Worm (Caenorhabditis elegans) whole organism, L1 larva: ENCODE data around the gene end-1.

Experiments
- C04F5.9 ChIP-seq: sonication (generic microtip); optimal IDR thresholded peaks from 2 replicates; lab custom pipeline; 2016; ENCODE audit warnings: missing genetic modification characterization, missing compliant biosample characterization
- C16A3.4 ChIP-seq: fragments of 150-350 bp; optimal IDR thresholded peaks from 2 replicates; lab custom pipeline; 2014; ENCODE audit warnings: missing biosample characterization, missing genetic modification characterization
- aha-1 ChIP-seq: fragments of 150-350 bp; optimal IDR thresholded peaks from 2 replicates; lab custom pipeline; 2014; ENCODE audit warnings: missing biosample characterization, missing genetic modification characterization
- alr-1 ChIP-seq: fragments of 200-800 bp; sonication (Bioruptor generic); optimal IDR thresholded peaks from 2 replicates; lab custom pipeline; 2018; ENCODE audit warnings: borderline replicate concordance, mild to moderate bottlenecking, missing genetic modification characterization, missing compliant biosample characterization
- aly-2 ChIP-seq: fragments of 150-350 bp; optimal IDR thresholded peaks from 2 replicates; lab custom pipeline; 2014; ENCODE audit warnings: missing biosample characterization, missing genetic modification characterization
- ama-1 ChIP-seq: fragments of 150-350 bp; optimal IDR thresholded peaks from 2 replicates; lab custom pipeline; 2014
- ceh-63 ChIP-seq: fragments of 200-800 bp; sonication (Bioruptor generic); optimal IDR thresholded peaks from 2 replicates; lab custom pipeline; 2018; ENCODE audit warnings: mild to moderate bottlenecking, missing genetic modification characterization, missing compliant biosample characterization
- ceh-8 ChIP-seq: fragments of 200-800 bp; sonication (Bioruptor generic); optimal IDR thresholded peaks from 2 replicates; lab custom pipeline; 2018; ENCODE audit warnings: mild to moderate bottlenecking, missing genetic modification characterization, moderate library complexity, missing compliant biosample characterization
- ceh-82 ChIP-seq, 3 experiments: fragments of 150-350 bp in 1 of 3; sonication (generic microtip) in 2 of 3; optimal IDR thresholded peaks; 2 replicates each; lab custom pipeline; 2014 to 2017; ENCODE audit warnings: missing biosample characterization in 3 of 3, missing genetic modification characterization in 3 of 3
- ceh-88 ChIP-seq: fragments of 200-800 bp; sonication (Bioruptor generic); IDR thresholded peaks from 2 replicates; pipeline ENCODE4 v1.3.6; 2022; ENCODE audit warnings: missing genetic modification characterization, missing compliant biosample characterization
- ceh-90 ChIP-seq: sonication (generic microtip); optimal IDR thresholded peaks from 2 replicates; lab custom pipeline; 2016; ENCODE audit warnings: missing genetic modification characterization, missing compliant biosample characterization
- ces-1 ChIP-seq: fragments of 150-350 bp; optimal IDR thresholded peaks from 2 replicates; lab custom pipeline; 2014; ENCODE audit warnings: missing biosample characterization, missing genetic modification reagents, missing genetic modification characterization
- dsc-1 ChIP-seq: sonication (generic microtip); optimal IDR thresholded peaks from 2 replicates; lab custom pipeline; 2016; ENCODE audit warnings: mild to moderate bottlenecking, missing genetic modification characterization, missing compliant biosample characterization
- efl-1 ChIP-seq, 4 experiments: fragments of 150-350 bp; optimal IDR thresholded peaks in 3 of 4; peaks in 1 of 4; 1 replicate in 1 of 4; 2 replicates in 3 of 4; lab custom pipeline; 2014; ENCODE audit warnings: missing biosample characterization in 2 of 4, missing genetic modification characterization in 2 of 4, missing genetic modification reagents in 2 of 4
- elt-3 ChIP-seq, 6 experiments: fragments of 150-350 bp in 1 of 6; sonication (generic microtip); optimal IDR thresholded peaks; 2 replicates each; lab custom pipeline; 2017 to 2018; ENCODE audit warnings: missing biosample characterization in 6 of 6, missing genetic modification characterization in 6 of 6, inconsistent platforms in 1 of 6
- fkh-10 ChIP-seq: sonication (generic microtip); optimal IDR thresholded peaks from 2 replicates; lab custom pipeline; 2017; ENCODE audit warnings: missing biosample characterization, missing genetic modification reagents, missing genetic modification characterization
- fkh-4 ChIP-seq: sonication (generic microtip); optimal IDR thresholded peaks from 2 replicates; lab custom pipeline; 2016; ENCODE audit warnings: missing compliant biosample characterization, missing genetic modification characterization, borderline replicate concordance
- fkh-8 ChIP-seq: sonication (generic microtip); optimal IDR thresholded peaks from 2 replicates; lab custom pipeline; 2016; ENCODE audit warnings: mild to moderate bottlenecking, missing genetic modification characterization, missing compliant biosample characterization
- hlh-17 ChIP-seq: fragments of 200-800 bp; sonication (Bioruptor generic); optimal IDR thresholded peaks from 2 replicates; lab custom pipeline; 2018; ENCODE audit warnings: missing genetic modification characterization, mild to moderate bottlenecking, missing compliant biosample characterization, moderate library complexity, borderline replicate concordance
- hpl-2 ChIP-seq: fragments of 150-350 bp; optimal IDR thresholded peaks from 2 replicates; lab custom pipeline; 2014; ENCODE audit warnings: missing biosample characterization, missing genetic modification reagents, missing genetic modification characterization
- isw-1 ChIP-seq: fragments of 200-800 bp; sonication (Bioruptor generic); IDR thresholded peaks from 2 replicates; pipeline ENCODE4 v1.3.6; 2022; ENCODE audit warnings: missing genetic modification characterization, missing compliant biosample characterization
- lin-15B ChIP-seq: fragments of 150-350 bp; sonication (generic microtip); optimal IDR thresholded peaks from 3 replicates; lab custom pipeline; 2014; ENCODE audit warnings: missing biosample characterization, missing genetic modification characterization
- lin-35 ChIP-seq, 2 experiments: fragments of 150-350 bp; optimal IDR thresholded peaks; 2 replicates each; lab custom pipeline; 2014; ENCODE audit warnings: missing biosample characterization in 2 of 2, missing genetic modification characterization in 2 of 2, missing genetic modification reagents in 2 of 2
- lin-39 ChIP-seq: fragments of 150-350 bp; optimal IDR thresholded peaks from 2 replicates; lab custom pipeline; 2014; ENCODE audit warnings: missing biosample characterization, missing genetic modification reagents, missing genetic modification characterization
- lir-3 ChIP-seq: sonication (generic microtip); optimal IDR thresholded peaks from 2 replicates; lab custom pipeline; 2016; ENCODE audit warnings: mild to moderate bottlenecking, missing genetic modification characterization, moderate library complexity, missing compliant biosample characterization; ENCODE audit not compliant: poor library complexity
- lsy-2 ChIP-seq, 2 experiments: fragments of 150-350 bp; optimal IDR thresholded peaks; 2 replicates each; lab custom pipeline; 2014; ENCODE audit warnings: missing biosample characterization in 2 of 2, missing genetic modification characterization in 2 of 2
- mep-1 ChIP-seq: fragments of 150-350 bp; optimal IDR thresholded peaks from 2 replicates; lab custom pipeline; 2014; ENCODE audit warnings: missing biosample characterization, missing genetic modification characterization
- nhr-11 ChIP-seq: fragments of 150-350 bp; optimal IDR thresholded peaks from 2 replicates; lab custom pipeline; 2014; ENCODE audit warnings: missing biosample characterization, missing genetic modification characterization
- nhr-28 ChIP-seq: fragments of 150-350 bp; optimal IDR thresholded peaks from 2 replicates; lab custom pipeline; 2014; ENCODE audit warnings: missing biosample characterization, missing genetic modification characterization
- nhr-47 ChIP-seq: sonication (generic microtip); optimal IDR thresholded peaks from 2 replicates; lab custom pipeline; 2016; ENCODE audit warnings: mild to moderate bottlenecking, missing genetic modification characterization, moderate library complexity, missing compliant biosample characterization
- nhr-85 ChIP-seq: sonication (generic microtip); peaks from one replicate; lab custom pipeline; 2016; ENCODE audit warnings: missing genetic modification characterization, inconsistent platforms, missing compliant biosample characterization
- nhr-90 ChIP-seq: sonication (generic microtip); optimal IDR thresholded peaks from 2 replicates; lab custom pipeline; 2016; ENCODE audit warnings: mild to moderate bottlenecking, missing genetic modification characterization, missing compliant biosample characterization; ENCODE audit not compliant: poor library complexity
- sox-4 ChIP-seq: sonication (generic microtip); optimal IDR thresholded peaks from 2 replicates; lab custom pipeline; 2016; ENCODE audit warnings: missing genetic modification characterization, missing compliant biosample characterization
- swsn-7 ChIP-seq: sonication (generic microtip); optimal IDR thresholded peaks from 2 replicates; lab custom pipeline; 2016; ENCODE audit warnings: missing genetic modification characterization, missing compliant biosample characterization
- tbx-2 ChIP-seq: sonication (generic microtip); optimal IDR thresholded peaks from 2 replicates; lab custom pipeline; 2016; ENCODE audit warnings: missing genetic modification characterization, missing compliant biosample characterization
- unc-30 ChIP-seq: sonication (generic microtip); optimal IDR thresholded peaks from 2 replicates; lab custom pipeline; 2017; ENCODE audit warnings: missing biosample characterization, missing genetic modification characterization
- unc-86 ChIP-seq: sonication (generic microtip); optimal IDR thresholded peaks from 2 replicates; lab custom pipeline; 2016; ENCODE audit warnings: missing genetic modification characterization, missing compliant biosample characterization
- unc-98 ChIP-seq: fragments of 200-800 bp; sonication (Bioruptor generic); IDR thresholded peaks from 2 replicates; pipeline ENCODE4 v1.3.6; 2022; ENCODE audit warnings: missing genetic modification characterization, missing compliant biosample characterization
- zag-1 ChIP-seq: fragments of 150-350 bp; optimal IDR thresholded peaks from 2 replicates; lab custom pipeline; 2014; ENCODE audit warnings: missing biosample characterization, missing genetic modification characterization
- zip-4 ChIP-seq: fragments of 200-800 bp; sonication (Bioruptor generic); optimal IDR thresholded peaks from 2 replicates; lab custom pipeline; 2018; ENCODE audit warnings: mild to moderate bottlenecking, missing genetic modification characterization, moderate library complexity, missing compliant biosample characterization
- ztf-4 ChIP-seq: fragments of 150-350 bp; optimal IDR thresholded peaks from 2 replicates; lab custom pipeline; 2014; ENCODE audit warnings: missing biosample characterization, missing genetic modification characterization

The end-1 gene

DNA sequence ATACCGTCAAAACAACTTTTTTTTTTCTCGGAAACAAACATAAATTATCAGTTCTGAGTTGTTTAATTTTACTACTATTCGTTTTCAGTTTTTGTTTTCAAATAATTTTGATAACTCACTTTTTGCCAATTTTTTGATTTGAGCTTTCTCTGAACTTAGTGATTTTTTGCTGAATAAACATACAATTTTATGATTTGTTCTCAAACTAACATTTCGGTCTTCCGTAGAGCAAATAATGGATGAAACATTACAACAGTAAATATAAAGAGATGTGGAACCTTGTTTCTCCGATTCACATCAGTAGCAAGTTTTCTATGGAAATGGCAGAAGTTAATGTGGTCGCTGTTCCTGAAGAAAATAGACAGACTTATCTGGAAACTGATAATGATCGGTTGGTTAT, 35.2 kb upstream of the end-1 start, which contains the start of gene R10D12.7:
Gene R10D12.7, plus strand, starts transcription at position 301 of the 400 bp plus-strand sequence.
- TF ChIP-seq dsc-1 (tag; lab: Kevin White, UChicago) (no peak), ceh-8 (no peak), ceh-88 (GFP tag; lab: Robert Waterston, UW) (no peak), zip-4 (GFP tag; lab: Kevin White, UChicago) (no peak), alr-1 (no peak), fkh-10 (GFP tag; lab: Kevin White, UChicago) (no peak), nhr-28 (no peak), elt-3 (tag; optimal IDR thresholded peaks at IDR 0.05; lab: Kevin White, UChicago) (no peak), lsy-2 (tag; optimal IDR thresholded peaks at IDR 0.05; lab: Kevin White, UChicago) (no peak), sox-4 (tag; lab: Kevin White, UChicago) (no peak)

- TF ChIP-seq elt-3 (tag; optimal IDR thresholded peaks at IDR 0.05; lab: Kevin White, UChicago): peak in 1 of 6 experiments; percentile 45
- TF ChIP-seq ces-1 (GFP tag; lab: Kevin White, UChicago): no peak
- no peak for TF ChIP-seq mep-1 (tag; lab: Kevin White, UChicago)
- no peak for TF ChIP-seq nhr-90 (tag; lab: Kevin White, UChicago)
- TF ChIP-seq aha-1 (tag; lab: Kevin White, UChicago): no peak
- TF ChIP-seq lin-35 (GFP tag; optimal IDR thresholded peaks at IDR 0.05; lab: Kevin White, UChicago): no peak
- no peak for TF ChIP-seq efl-1 (optimal IDR thresholded peaks at IDR 0.05; lab: Kevin White, UChicago)
- TF ChIP-seq efl-1 (GFP tag; optimal IDR thresholded peaks at IDR 0.05 in 1 of 2; lab: Kevin White, UChicago): peak in 1 of 2 experiments; percentile 35
- no peak for TF ChIP-seq ztf-4
These were observed 31.7 kb upstream of the end-1 start, which contains the start of gene R10D12.8 for ce11 chrV:13953191-13953590. Gene R10D12.8, minus strand, starts transcription at chrV:13953291.

DNA sequence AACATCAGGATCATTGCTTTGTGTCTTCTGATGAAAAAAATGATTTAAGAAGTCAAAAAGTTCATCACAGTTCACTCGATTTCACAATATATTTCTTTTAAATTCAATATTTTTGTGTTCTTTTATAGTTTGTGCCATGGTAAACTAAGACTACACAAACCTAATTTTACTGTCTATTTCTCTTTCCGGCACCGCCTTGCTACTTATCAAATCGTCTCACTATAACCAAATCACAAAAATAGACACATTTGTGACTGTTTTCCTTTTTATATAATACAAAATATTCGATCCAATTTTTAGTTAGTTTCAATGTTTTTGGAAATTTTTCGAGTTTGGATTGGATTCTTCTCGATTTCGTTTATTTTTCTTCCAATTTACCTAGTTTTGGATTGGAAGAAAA, 30.9 kb upstream of the end-1 start, which contains the start of gene swt-6:
Gene swt-6, plus strand, starts transcription at position 301 of the 400 bp plus-strand sequence.
- TF ChIP-seq nhr-90 (tag; lab: Kevin White, UChicago) (no peak), efl-1 (optimal IDR thresholded peaks at IDR 0.05; lab: Kevin White, UChicago) (no peak), efl-1 (GFP tag; optimal IDR thresholded peaks at IDR 0.05 in 1 of 2; lab: Kevin White, UChicago) (peak in 1 of 2 experiments; percentile 22)

DNA sequence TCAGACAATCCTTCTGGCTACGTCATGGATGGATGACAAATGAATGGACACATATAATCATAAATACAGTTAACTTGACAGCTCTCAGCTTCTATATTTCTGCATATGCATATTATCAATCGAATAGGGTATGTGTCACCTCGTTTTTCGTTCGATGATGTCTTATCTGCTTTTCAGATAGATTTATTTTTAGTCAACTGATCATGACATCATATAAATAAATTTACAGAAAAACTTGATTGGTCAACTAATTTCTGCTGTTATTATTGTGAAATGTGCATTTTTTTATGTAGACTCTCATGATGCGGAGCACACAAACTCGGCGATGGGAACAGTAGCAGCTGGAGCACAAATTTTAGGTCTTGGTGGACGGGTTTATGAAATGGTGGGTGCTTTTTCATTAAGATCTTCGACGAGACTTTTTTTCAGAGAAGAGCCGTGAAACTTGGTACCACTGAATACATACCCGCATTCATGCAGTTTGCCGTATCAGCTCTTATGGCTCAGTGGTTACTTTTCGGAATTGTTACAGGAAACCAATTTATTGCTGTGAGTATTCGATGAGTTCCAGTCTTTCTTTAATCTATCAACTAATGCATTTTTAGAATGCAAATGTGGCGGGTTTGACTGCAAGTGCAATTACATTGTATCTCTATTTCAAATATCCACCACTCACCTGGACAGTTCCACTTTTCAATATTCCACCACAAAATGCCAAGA, 29.4 kb upstream of the end-1 start:
- no peak for TF ChIP-seq lin-15B (tag; lab: Kevin White, UChicago)

DNA sequence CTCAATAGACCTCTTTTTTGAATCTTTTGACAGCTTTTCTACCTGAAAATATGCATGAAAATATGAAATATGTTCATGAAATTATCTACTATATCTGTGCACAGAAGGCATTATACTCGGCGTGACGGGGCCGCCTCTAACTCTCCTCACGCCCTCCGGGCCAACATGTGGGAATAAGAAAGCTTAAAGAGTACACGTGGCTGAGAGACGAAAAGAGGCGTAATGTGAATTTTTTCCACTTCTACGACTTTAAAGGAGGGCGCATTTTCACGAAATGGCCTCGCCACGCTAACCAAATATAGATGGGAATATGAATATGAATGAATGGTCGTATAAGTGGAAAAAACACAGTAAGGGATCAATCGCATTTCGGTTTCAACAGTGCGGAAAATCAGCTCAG, 27.2 kb upstream of the end-1 start:
- TF ChIP-seq lin-39 (no peak), unc-86 (no peak), nhr-47 (tag; lab: Kevin White, UChicago) (no peak), swsn-7 (tag; lab: Kevin White, UChicago) (no peak), unc-98 (GFP tag; lab: Robert Waterston, UW) (no peak), zag-1 (no peak), ceh-88 (GFP tag; lab: Robert Waterston, UW) (no peak), ceh-82 (tag; optimal IDR thresholded peaks at IDR 0.05; lab: Kevin White, UChicago) (no peak), aly-2 (tag; lab: Kevin White, UChicago) (no peak), ceh-63 (GFP tag; lab: Kevin White, UChicago) (no peak), lin-15B (tag; lab: Kevin White, UChicago) (no peak), C04F5.9 (tag; lab: Kevin White, UChicago) (no peak), fkh-8 (tag; lab: Kevin White, UChicago) (no peak), sox-4 (tag; lab: Kevin White, UChicago) (no peak), ama-1 (lab: Kevin White, UChicago) (no peak)

- TF ChIP-seq ama-1 (lab: Kevin White, UChicago) (no peak), C16A3.4 (tag; lab: Kevin White, UChicago) (no peak), lin-35 (GFP tag; optimal IDR thresholded peaks at IDR 0.05; lab: Kevin White, UChicago) (no peak), fkh-4 (tag; lab: Kevin White, UChicago) (no peak), swsn-7 (tag; lab: Kevin White, UChicago) (no peak), hpl-2 (GFP tag; lab: Kevin White, UChicago) (no peak), lsy-2 (tag; optimal IDR thresholded peaks at IDR 0.05; lab: Kevin White, UChicago) (no peak), nhr-11 (tag; lab: Kevin White, UChicago) (no peak), hlh-17 (GFP tag; lab: Kevin White, UChicago) (no peak), nhr-85 (tag; lab: Kevin White, UChicago) (no peak), lir-3 (tag; lab: Kevin White, UChicago) (no peak), tbx-2 (tag; lab: Kevin White, UChicago) (no peak), alr-1 (no peak), isw-1 (GFP tag; lab: Robert Waterston, UW) (no peak), ceh-90 (tag; lab: Kevin White, UChicago) (no peak), unc-30 (no peak)
These were observed 26.7 kb upstream of the end-1 start, which contains the start of gene R10D12.10 for ce11 chrV:13958247-13958646. Gene R10D12.10, minus strand, starts transcription at chrV:13958347.
